Worm (Caenorhabditis elegans) whole organism, L4 larva: ENCODE results near the gene F01D5.8.

ENCODE experiments used
- D1046.2 ChIP-seq: fragments of 200-800 bp; sonication (Bioruptor generic); IDR thresholded peaks from 2 replicates; pipeline ENCODE4 v1.3.6; 2022; ENCODE audit warnings: missing genetic modification characterization, missing compliant biosample characterization
- F10B5.3 ChIP-seq: sonication (generic microtip); optimal IDR thresholded peaks from 2 replicates; lab custom pipeline; 2016; ENCODE audit warnings: mild to moderate bottlenecking, missing genetic modification characterization, missing compliant biosample characterization
- F49E8.2 ChIP-seq: sonication (generic microtip); optimal IDR thresholded peaks from 2 replicates; lab custom pipeline; 2016; ENCODE audit warnings: missing compliant biosample characterization, mild to moderate bottlenecking, missing genetic modification characterization, borderline replicate concordance
- R02D3.7 ChIP-seq: fragments of 150-350 bp; sonication (generic microtip); optimal IDR thresholded peaks from 3 replicates; lab custom pipeline; 2014; ENCODE audit warnings: missing biosample characterization, missing genetic modification characterization
- T20F7.1 ChIP-seq: fragments of 200-800 bp; sonication (Bioruptor generic); optimal IDR thresholded peaks from 2 replicates; lab custom pipeline; 2018; ENCODE audit warnings: mild to moderate bottlenecking, missing genetic modification characterization, missing compliant biosample characterization
- ZK337.2 ChIP-seq: fragments of 200-800 bp; sonication (Bioruptor generic); IDR thresholded peaks from 2 replicates; pipeline ENCODE4 v1.3.6; 2022; ENCODE audit warnings: missing genetic modification reagents, missing genetic modification characterization, missing compliant biosample characterization
- aly-2 ChIP-seq: sonication (generic microtip); optimal IDR thresholded peaks from 2 replicates; lab custom pipeline; 2018; ENCODE audit warnings: missing biosample characterization, missing genetic modification characterization
- ama-1 ChIP-seq: fragments of 150-350 bp; optimal IDR thresholded peaks from 2 replicates; lab custom pipeline; 2014; ENCODE audit warnings: inconsistent platforms, mixed read lengths
- attf-4 ChIP-seq: sonication (generic microtip); optimal IDR thresholded peaks from 3 replicates; lab custom pipeline; 2017; ENCODE audit warnings: missing biosample characterization, missing genetic modification characterization
- ceh-20 ChIP-seq: fragments of 200-800 bp; sonication (Bioruptor generic); IDR thresholded peaks from 2 replicates; pipeline ENCODE4 v1.3.6; 2022; ENCODE audit warnings: missing genetic modification reagents, missing genetic modification characterization, missing compliant biosample characterization
- ceh-32 ChIP-seq: sonication (generic microtip); optimal IDR thresholded peaks from 2 replicates; lab custom pipeline; 2016; ENCODE audit warnings: mild to moderate bottlenecking, missing genetic modification characterization, missing compliant biosample characterization; ENCODE audit not compliant: poor library complexity
- ceh-62 ChIP-seq: sonication (generic microtip); optimal IDR thresholded peaks from 2 replicates; lab custom pipeline; 2017; ENCODE audit warnings: missing biosample characterization, missing genetic modification characterization
- daf-8 ChIP-seq: fragments of 200-800 bp; sonication (Bioruptor generic); IDR thresholded peaks from 2 replicates; pipeline ENCODE4 v1.3.6; 2022; ENCODE audit warnings: missing genetic modification characterization, missing compliant biosample characterization
- dmd-6 ChIP-seq: fragments of 200-800 bp; sonication (Bioruptor generic); IDR thresholded peaks from 2 replicates; pipeline ENCODE4 v1.3.6; 2022; ENCODE audit warnings: missing genetic modification reagents, missing genetic modification characterization, missing compliant biosample characterization
- dmd-8 ChIP-seq: fragments of 200-800 bp; sonication (Bioruptor generic); IDR thresholded peaks from 2 replicates; pipeline ENCODE4 v1.3.6; 2022; ENCODE audit warnings: missing genetic modification characterization, missing compliant biosample characterization
- dve-1 ChIP-seq: sonication (generic microtip); optimal IDR thresholded peaks from 2 replicates; lab custom pipeline; 2017; ENCODE audit warnings: antibody characterized with exemption, mild to moderate bottlenecking, missing genetic modification characterization, missing compliant biosample characterization; ENCODE audit not compliant: insufficient read depth
- egl-27 ChIP-seq: sonication (generic microtip); optimal IDR thresholded peaks from 3 replicates; lab custom pipeline; 2017; ENCODE audit warnings: missing biosample characterization, missing genetic modification reagents, missing genetic modification characterization
- egl-43 ChIP-seq: fragments of 200-800 bp; sonication (Bioruptor generic); IDR thresholded peaks from 2 replicates; pipeline ENCODE4 v1.3.6; 2022; ENCODE audit warnings: missing genetic modification reagents, missing genetic modification characterization, missing compliant biosample characterization
- fos-1 ChIP-seq: fragments of 150-350 bp; optimal IDR thresholded peaks from 2 replicates; lab custom pipeline; 2014; ENCODE audit warnings: missing biosample characterization, missing genetic modification characterization
- hif-1 ChIP-seq, 2 experiments: sonication (generic microtip); optimal IDR thresholded peaks; 2 replicates each; lab custom pipeline; 2016 to 2017; ENCODE audit warnings: missing compliant biosample characterization in 2 of 2, missing genetic modification characterization in 2 of 2, missing genetic modification reagents in 2 of 2, missing genotype in 2 of 2, mild to moderate bottlenecking in 1 of 2
- hmg-1.1 ChIP-seq: fragments of 200-800 bp; sonication (Bioruptor generic); IDR thresholded peaks from 2 replicates; pipeline ENCODE4 v1.3.6; 2022; ENCODE audit warnings: missing genetic modification reagents, missing genetic modification characterization, missing compliant biosample characterization
- lin-1 ChIP-seq: fragments of 200-800 bp; sonication (Bioruptor generic); IDR thresholded peaks from 2 replicates; pipeline ENCODE4 v1.3.6; 2022; ENCODE audit warnings: missing genetic modification reagents, missing genetic modification characterization, missing compliant biosample characterization
- lin-13 ChIP-seq: fragments of 150-350 bp; optimal IDR thresholded peaks from 2 replicates; lab custom pipeline; 2014; ENCODE audit warnings: missing biosample characterization, missing genetic modification reagents, missing genetic modification characterization
- lin-29 ChIP-seq: fragments of 200-800 bp; sonication (Bioruptor generic); IDR thresholded peaks from 2 replicates; pipeline ENCODE4 v1.3.6; 2022; ENCODE audit warnings: missing genetic modification reagents, missing genetic modification characterization, missing compliant biosample characterization
- mdl-1 ChIP-seq, 2 experiments: fragments of 150-350 bp in 1 of 2; sonication (generic microtip) in 1 of 2; optimal IDR thresholded peaks; 2 replicates each; lab custom pipeline; 2014 to 2017; ENCODE audit warnings: missing biosample characterization in 2 of 2, missing genetic modification characterization in 2 of 2
- nhr-102 ChIP-seq: sonication (generic microtip); optimal IDR thresholded peaks from 2 replicates; lab custom pipeline; 2016; ENCODE audit warnings: mild to moderate bottlenecking, missing genetic modification characterization, moderate library complexity, missing compliant biosample characterization
- nhr-111 ChIP-seq: fragments of 200-800 bp; sonication (Bioruptor generic); optimal IDR thresholded peaks from 2 replicates; lab custom pipeline; 2018; ENCODE audit warnings: mild to moderate bottlenecking, missing genetic modification characterization, missing compliant biosample characterization
- nhr-41 ChIP-seq: fragments of 200-800 bp; sonication (Bioruptor generic); IDR thresholded peaks from 2 replicates; pipeline ENCODE4 v1.3.6; 2022; ENCODE audit warnings: missing genetic modification reagents, missing genetic modification characterization, missing compliant biosample characterization
- nhr-48 ChIP-seq: sonication (generic microtip); optimal IDR thresholded peaks from 2 replicates; lab custom pipeline; 2016; ENCODE audit warnings: mild to moderate bottlenecking, missing genetic modification characterization, missing compliant biosample characterization
- php-3 ChIP-seq: fragments of 200-800 bp; sonication (Bioruptor generic); IDR thresholded peaks from 2 replicates; pipeline ENCODE4 v1.3.6; 2022; ENCODE audit warnings: missing genetic modification reagents, missing genetic modification characterization, missing compliant biosample characterization
- pqm-1 ChIP-seq: sonication (generic microtip); optimal IDR thresholded peaks from 2 replicates; lab custom pipeline; 2017; ENCODE audit warnings: missing biosample characterization, missing genetic modification characterization
- saeg-2 ChIP-seq: fragments of 200-800 bp; sonication (Bioruptor generic); IDR thresholded peaks from 2 replicates; pipeline ENCODE4 v1.3.6; 2022; ENCODE audit warnings: missing genetic modification reagents, missing genetic modification characterization, missing compliant biosample characterization
- set-16 ChIP-seq: fragments of 200-800 bp; sonication (Bioruptor generic); IDR thresholded peaks from 2 replicates; pipeline ENCODE4 v1.3.6; 2022; ENCODE audit warnings: missing genetic modification reagents, missing genetic modification characterization, missing compliant biosample characterization
- spr-3 ChIP-seq: fragments of 200-800 bp; sonication (Bioruptor generic); optimal IDR thresholded peaks from 2 replicates; lab custom pipeline; 2018; ENCODE audit warnings: mild to moderate bottlenecking, missing genetic modification characterization, missing compliant biosample characterization
- tag-97 ChIP-seq: fragments of 200-800 bp; sonication (Bioruptor generic); IDR thresholded peaks from 2 replicates; pipeline ENCODE4 v1.3.6; 2022; ENCODE audit warnings: missing genetic modification characterization, missing compliant biosample characterization
- tra-1 ChIP-seq: fragments of 200-800 bp; sonication (Bioruptor generic); IDR thresholded peaks from 2 replicates; pipeline ENCODE4 v1.3.6; 2022; ENCODE audit warnings: missing genetic modification reagents, missing genetic modification characterization, missing compliant biosample characterization
- unc-39 ChIP-seq: sonication (generic microtip); optimal IDR thresholded peaks from 2 replicates; lab custom pipeline; 2017; ENCODE audit warnings: missing biosample characterization, missing genetic modification characterization
- unc-62 ChIP-seq, 3 experiments: fragments of 150-350 bp in 1 of 3; sonication (generic microtip); optimal IDR thresholded peaks in 2 of 3; peaks in 1 of 3; 1 replicate in 1 of 3; 2 replicates in 2 of 3; lab custom pipeline; 2014 to 2017; ENCODE audit warnings: missing biosample characterization in 3 of 3, missing genetic modification characterization in 3 of 3, missing genetic modification reagents in 3 of 3, missing genotype in 1 of 3
- zag-1 ChIP-seq: fragments of 150-350 bp; optimal IDR thresholded peaks from 2 replicates; lab custom pipeline; 2014; ENCODE audit warnings: missing biosample characterization, missing genetic modification characterization
- zfp-2 ChIP-seq: sonication (generic microtip); optimal IDR thresholded peaks from 2 replicates; lab custom pipeline; 2016; ENCODE audit warnings: mild to moderate bottlenecking, missing genetic modification characterization, missing compliant biosample characterization
- zfp-3 ChIP-seq: fragments of 200-800 bp; sonication (Bioruptor generic); conservative IDR thresholded peaks from 2 replicates; pipeline ENCODE4 v1.3.6; 2022; ENCODE audit warnings: missing genetic modification reagents, missing genetic modification characterization, missing compliant biosample characterization
- zip-11 ChIP-seq: fragments of 200-800 bp; sonication (Bioruptor generic); IDR thresholded peaks from 2 replicates; pipeline ENCODE4 v1.3.6; 2022; ENCODE audit warnings: missing genetic modification characterization, missing compliant biosample characterization

Gene F01D5.8

DNA sequence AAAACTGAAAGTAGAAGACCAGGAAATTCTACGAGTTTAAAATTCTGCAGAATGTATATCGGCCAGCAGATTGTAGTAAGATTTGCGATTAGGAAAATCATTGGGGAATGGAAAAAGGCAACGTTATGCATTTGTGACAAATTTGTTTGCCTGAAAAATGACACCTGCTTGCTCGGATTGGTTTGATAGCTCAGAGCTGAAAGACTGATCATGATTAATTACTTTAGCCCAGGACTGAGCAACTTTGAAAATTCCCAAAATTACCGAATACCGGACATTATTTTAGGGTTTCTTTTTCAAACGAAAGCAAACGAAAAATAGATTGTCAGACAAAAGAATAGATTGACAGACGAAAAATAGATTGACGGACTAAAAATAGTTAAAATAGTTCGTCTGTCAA, 26.0 kb upstream of the F01D5.8 start, which contains the start of gene sre-47:
TSS of gene sre-47 (minus strand) at position 101 of the 400 bp plus-strand sequence.
- TF ChIP-seq unc-62 (GFP tag; optimal IDR thresholded peaks at IDR 0.05 in 1 of 2; lab: Kevin White, UChicago): peak in 1 of 2 experiments; percentile 30
- TF ChIP-seq unc-62 (tag; optimal IDR thresholded peaks at IDR 0.05; lab: Kevin White, UChicago): no peak
- TF ChIP-seq lin-13 (GFP tag; lab: Kevin White, UChicago): no peak

DNA sequence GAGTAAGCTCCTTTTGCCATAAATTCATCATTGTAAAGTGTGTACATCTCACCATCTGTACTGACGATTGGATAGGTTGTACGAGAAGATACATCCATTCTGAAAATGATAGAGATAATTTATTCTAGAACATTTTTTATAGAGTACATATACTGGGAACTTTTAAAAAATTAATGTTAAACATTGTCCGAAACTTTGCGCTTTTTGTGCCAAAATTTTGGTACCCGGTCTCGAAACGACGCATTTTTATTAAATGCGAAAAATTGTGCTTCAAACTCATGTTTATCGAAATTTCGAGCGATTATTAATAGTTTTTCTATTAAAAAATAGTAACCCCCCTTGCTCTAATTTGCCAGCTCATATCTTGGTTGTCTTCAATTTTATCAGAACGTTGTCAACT, 18.8 kb upstream of the F01D5.8 start, which contains the start of gene Y39G8B.5:
TSS of gene Y39G8B.5 (minus strand) at position 101 of the 400 bp plus-strand sequence.
- TF ChIP-seq aly-2 (tag; lab: Kevin White, UChicago): no peak
- TF ChIP-seq php-3 (GFP tag; lab: Robert Waterston, UW): no peak
- TF ChIP-seq T20F7.1 (GFP tag; lab: Kevin White, UChicago): no peak
- TF ChIP-seq egl-27 (tag; lab: Kevin White, UChicago): no peak
- TF ChIP-seq fos-1: no peak
- TF ChIP-seq dmd-8 (GFP tag; lab: Robert Waterston, UW): no peak
- no peak for TF ChIP-seq ceh-20 (GFP tag; lab: Robert Waterston, UW)
- no peak for TF ChIP-seq egl-43 (GFP tag; lab: Robert Waterston, UW)
- TF ChIP-seq zip-11 (GFP tag; lab: Robert Waterston, UW): no peak
- no peak for TF ChIP-seq zfp-2
- TF ChIP-seq hmg-1.1 (GFP tag; lab: Robert Waterston, UW): no peak
- no peak for TF ChIP-seq ZK337.2 (GFP tag; lab: Robert Waterston, UW)
- no peak for TF ChIP-seq nhr-111 (GFP tag; lab: Kevin White, UChicago)
- no peak for TF ChIP-seq nhr-102
- no peak for TF ChIP-seq spr-3
- TF ChIP-seq mdl-1 (tag; optimal IDR thresholded peaks at IDR 0.05; lab: Kevin White, UChicago): no peak
- TF ChIP-seq F10B5.3 (tag; lab: Kevin White, UChicago): no peak
- TF ChIP-seq unc-62 (GFP tag; optimal IDR thresholded peaks at IDR 0.05 in 1 of 2; lab: Kevin White, UChicago): no peak
- no peak for TF ChIP-seq unc-62 (tag; optimal IDR thresholded peaks at IDR 0.05; lab: Kevin White, UChicago)

DNA sequence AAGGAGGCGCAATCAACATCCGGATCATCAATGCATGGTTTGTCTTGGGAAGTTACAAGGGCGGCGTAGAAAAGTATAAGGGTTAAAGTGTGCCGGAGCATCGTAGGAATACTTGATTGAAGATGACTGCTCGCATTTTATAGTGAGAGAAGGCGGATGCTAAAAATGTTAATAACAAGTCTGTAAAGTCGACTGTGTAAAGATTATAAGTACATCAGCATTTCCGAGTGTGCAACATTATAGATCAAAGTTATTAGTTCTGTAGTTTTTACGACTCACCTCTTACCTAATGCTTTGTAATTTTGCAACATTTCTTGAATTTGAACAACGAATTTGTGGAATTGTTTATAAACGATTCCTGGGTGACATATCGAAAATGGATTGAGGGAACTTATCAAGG, 15.6 kb upstream of the F01D5.8 start, which contains the start of gene Y39G8B.7:
TSS of gene Y39G8B.7 (minus strand) at position 101 of the 400 bp plus-strand sequence.
- TF ChIP-seq F49E8.2 (tag; lab: Kevin White, UChicago): no peak

DNA sequence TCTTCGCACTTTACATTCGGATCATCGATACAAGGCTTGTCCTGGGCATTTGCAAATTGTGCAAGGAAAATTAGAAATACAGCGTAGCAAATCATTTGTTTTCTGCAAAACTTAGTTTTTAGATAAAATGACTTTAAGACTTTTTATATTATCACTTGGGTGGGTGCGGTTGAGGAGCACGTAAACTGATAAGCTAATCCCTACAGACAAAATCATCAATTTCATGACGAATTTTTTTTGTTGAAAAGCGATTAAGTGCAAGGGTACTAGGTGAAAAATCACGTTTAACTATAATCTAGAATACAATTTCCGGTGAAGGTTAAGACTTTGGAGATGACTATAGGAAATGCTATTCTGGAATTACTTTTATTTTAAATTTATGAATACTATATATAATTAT, 13.0 kb upstream of the F01D5.8 start, which contains the start of gene F01D5.1:
TSS of gene F01D5.1 (minus strand) at position 105 of the 400 bp plus-strand sequence.
- TF ChIP-seq set-16 (GFP tag; lab: Robert Waterston, UW) (no peak), mdl-1 (tag; optimal IDR thresholded peaks at IDR 0.05; lab: Kevin White, UChicago) (no peak), lin-1 (0 out of 2 replicates have a peak, but pooled peaks have one; percentile 32), attf-4 (tag; lab: Kevin White, UChicago) (no peak), pqm-1 (tag; lab: Kevin White, UChicago) (peak; percentile 33), dmd-6 (GFP tag; lab: Robert Waterston, UW) (peak; percentile 49; the same call in 1 of the 2 replicates), R02D3.7 (tag; lab: Kevin White, UChicago) (no peak), nhr-48 (tag; lab: Kevin White, UChicago) (no peak)
- TF ChIP-seq, all 104 proteins: peak for 3

DNA sequence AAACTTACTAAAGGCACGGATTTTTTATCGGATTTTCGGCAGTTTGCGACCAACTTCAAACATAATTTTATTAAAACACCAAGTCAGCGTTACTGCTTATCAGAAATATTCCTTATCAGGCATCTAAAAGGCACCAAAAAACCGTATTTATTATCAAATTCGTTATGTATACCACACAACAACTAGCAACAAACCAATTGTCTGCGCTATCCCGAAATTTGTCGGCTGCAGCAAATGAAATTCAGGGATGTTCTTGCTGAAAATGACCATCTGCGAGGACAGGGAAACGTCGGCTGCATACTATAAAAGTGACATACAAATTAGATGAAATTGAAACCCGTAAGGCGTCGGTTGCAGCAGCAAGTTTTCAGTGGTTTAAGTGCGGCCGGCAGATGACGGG, 12.5 kb upstream of the F01D5.8 start:
- no peak for TF ChIP-seq nhr-111 (GFP tag; lab: Kevin White, UChicago)
- no peak for TF ChIP-seq nhr-48 (tag; lab: Kevin White, UChicago)
- TF ChIP-seq unc-62 (GFP tag; optimal IDR thresholded peaks at IDR 0.05 in 1 of 2; lab: Kevin White, UChicago): peak in 1 of 2 experiments; percentile 48
- TF ChIP-seq unc-62 (tag; optimal IDR thresholded peaks at IDR 0.05; lab: Kevin White, UChicago): no peak
- TF ChIP-seq nhr-41 (GFP tag; lab: Robert Waterston, UW): no peak
- no peak for TF ChIP-seq tag-97 (GFP tag; lab: Robert Waterston, UW)
- TF ChIP-seq unc-39: no peak
- no peak for TF ChIP-seq ZK337.2 (GFP tag; lab: Robert Waterston, UW)
- no peak for TF ChIP-seq ceh-32 (tag; lab: Kevin White, UChicago)
- peak; percentile 52 for TF ChIP-seq pqm-1 (tag; lab: Kevin White, UChicago)
- no peak for TF ChIP-seq ceh-62 (tag; lab: Kevin White, UChicago)
- TF ChIP-seq ama-1 (lab: Kevin White, UChicago): no peak
- TF ChIP-seq D1046.2 (GFP tag; lab: Robert Waterston, UW): no peak
- no peak for TF ChIP-seq saeg-2 (GFP tag; lab: Robert Waterston, UW)
- TF ChIP-seq tra-1 (GFP tag; lab: Robert Waterston, UW): no peak
- no peak for TF ChIP-seq R02D3.7 (tag; lab: Kevin White, UChicago)
- no peak for TF ChIP-seq daf-8
- TF ChIP-seq zfp-3 (GFP tag; lab: Robert Waterston, UW): no peak
- no peak for TF ChIP-seq hif-1 (tag; optimal IDR thresholded peaks at IDR 0.05; lab: Kevin White, UChicago)
- TF ChIP-seq lin-29 (GFP tag; lab: Robert Waterston, UW): no peak
- TF ChIP-seq dve-1 (tag; lab: Kevin White, UChicago): peak; percentile 16
- no peak for TF ChIP-seq zag-1
- no peak for TF ChIP-seq zip-11 (GFP tag; lab: Robert Waterston, UW)
